Fruit fly (Drosophila melanogaster) whole organism, embryonic: Measurements from ENCODE around the gene CG5568.
A peak's percentile ranks its signal among the peaks of the same experiment; 100 is the strongest.

Experiments used
- C15 ChIP-seq: fragments of 200-800 bp; sonication (Bioruptor generic); IDR thresholded peaks from 3 replicates; pipeline ENCODE4 v1.3.6; 2022; ENCODE audit warnings: missing biosample characterization, missing genetic modification characterization
- CG10147 ChIP-seq: fragments of 200-800 bp; sonication (Bioruptor generic); optimal IDR thresholded peaks from 2 replicates; lab custom pipeline; 2019; ENCODE audit warnings: missing biosample characterization, mild to moderate bottlenecking, missing genetic modification characterization, moderate library complexity
- CG10274 ChIP-seq: fragments of 200-800 bp; sonication (Bioruptor generic); optimal IDR thresholded peaks from 3 replicates; lab custom pipeline; 2017; ENCODE audit warnings: missing biosample characterization, mild to moderate bottlenecking, missing genetic modification characterization
- CG10321 ChIP-seq: fragments of 200-800 bp; sonication (Bioruptor generic); IDR thresholded peaks from 2 replicates; pipeline ENCODE4 v1.3.6; 2022; ENCODE audit warnings: missing biosample characterization, missing genetic modification characterization
- CG10366 ChIP-seq: fragments of 200-800 bp; sonication (Bioruptor generic); IDR thresholded peaks from 2 replicates; pipeline ENCODE4 v1.3.6; 2022; ENCODE audit warnings: missing biosample characterization, missing genetic modification characterization
- CG11093 ChIP-seq: fragments of 200-800 bp; sonication (Bioruptor generic); IDR thresholded peaks from 3 replicates; pipeline ENCODE4 v1.3.6; 2022; ENCODE audit warnings: missing biosample characterization, missing genetic modification characterization
- CG15011 ChIP-seq: fragments of 200-800 bp; sonication (Bioruptor generic); optimal IDR thresholded peaks from 3 replicates; lab custom pipeline; 2018; ENCODE audit warnings: missing biosample characterization, mild to moderate bottlenecking, missing genetic modification characterization
- CG15479 ChIP-seq: fragments of 200-800 bp; sonication (Bioruptor generic); optimal IDR thresholded peaks from 3 replicates; lab custom pipeline; 2019; ENCODE audit warnings: missing biosample characterization, mild to moderate bottlenecking, missing genetic modification characterization, moderate library complexity
- CG17612 ChIP-seq: fragments of 200-800 bp; sonication (Bioruptor generic); IDR thresholded peaks from 2 replicates; pipeline ENCODE4 v1.3.6; 2022; ENCODE audit warnings: missing biosample characterization, missing genetic modification characterization
- CG2678 ChIP-seq: fragments of 200-800 bp; sonication (Bioruptor generic); optimal IDR thresholded peaks from 3 replicates; lab custom pipeline; 2019; ENCODE audit warnings: missing biosample characterization, mild to moderate bottlenecking, missing genetic modification characterization, moderate library complexity
- CG30431 ChIP-seq: fragments of 200-800 bp; sonication (Bioruptor generic); optimal IDR thresholded peaks from 2 replicates; lab custom pipeline; 2017; ENCODE audit warnings: missing biosample characterization, missing genetic modification characterization
- CG31224 ChIP-seq: fragments of 200-800 bp; sonication (Bioruptor generic); IDR thresholded peaks from 2 replicates; pipeline ENCODE4 v1.3.6; 2022; ENCODE audit warnings: missing biosample characterization, missing genetic modification characterization
- CG32772 ChIP-seq: fragments of 200-800 bp; sonication (Bioruptor generic); IDR thresholded peaks from 2 replicates; pipeline ENCODE4 v1.3.6; 2022; ENCODE audit warnings: missing biosample characterization, missing genetic modification characterization
- CG33213 ChIP-seq: fragments of 200-800 bp; sonication (Bioruptor generic); optimal IDR thresholded peaks from 3 replicates; lab custom pipeline; 2016; ENCODE audit warnings: missing biosample characterization, missing genetic modification characterization
- CG6813 ChIP-seq: fragments of 200-800 bp; sonication (Bioruptor generic); optimal IDR thresholded peaks from 2 replicates; lab custom pipeline; 2017; ENCODE audit warnings: missing biosample characterization, missing genetic modification characterization, mild to moderate bottlenecking, moderate library complexity, missing genetic modification reagents
- CG7357 ChIP-seq: fragments of 200-800 bp; sonication (Bioruptor generic); IDR thresholded peaks from 3 replicates; pipeline ENCODE4 v1.3.6; 2022; ENCODE audit warnings: missing biosample characterization, missing genetic modification characterization
- CG7786 ChIP-seq: fragments of 200-800 bp; sonication (Bioruptor generic); optimal IDR thresholded peaks from 2 replicates; lab custom pipeline; 2016; ENCODE audit warnings: missing biosample characterization, missing genetic modification characterization
- CG8388 ChIP-seq: fragments of 200-800 bp; sonication (Bioruptor generic); optimal IDR thresholded peaks from 2 replicates; lab custom pipeline; 2019; ENCODE audit warnings: missing biosample characterization, mild to moderate bottlenecking, missing genetic modification characterization, moderate library complexity
- CG8924 ChIP-seq: fragments of 200-800 bp; optimal IDR thresholded peaks from 3 replicates; lab custom pipeline; 2019; ENCODE audit warnings: missing biosample characterization, mild to moderate bottlenecking, missing genetic modification characterization, moderate library complexity
- CG9215 ChIP-seq: fragments of 200-800 bp; sonication (Bioruptor generic); IDR thresholded peaks from 2 replicates; pipeline ENCODE4 v1.3.6; 2022; ENCODE audit warnings: missing biosample characterization, missing genetic modification characterization
- CG9437 ChIP-seq: fragments of 200-800 bp; sonication (Bioruptor generic); optimal IDR thresholded peaks from 2 replicates; lab custom pipeline; 2018; ENCODE audit warnings: missing biosample characterization, mild to moderate bottlenecking, missing genetic modification characterization
- CTCF ChIP-seq: fragments of 200-800 bp; sonication (Bioruptor generic); optimal IDR thresholded peaks from 2 replicates; lab custom pipeline; 2017; ENCODE audit warnings: missing biosample characterization, mild to moderate bottlenecking, missing genetic modification characterization, moderate library complexity
- CoRest ChIP-seq: fragments of 200-800 bp; sonication (Bioruptor generic); optimal IDR thresholded peaks from 3 replicates; lab custom pipeline; 2018; ENCODE audit warnings: missing biosample characterization, mild to moderate bottlenecking, missing genetic modification characterization, moderate library complexity
- Dfd ChIP-seq, 2 experiments: fragments of >200 bp; optimal IDR thresholded peaks; 2 replicates each; lab custom pipeline; 2017; ENCODE audit warnings: missing biosample characterization in 2 of 2, missing genetic modification characterization in 2 of 2
- Elba2 ChIP-seq: fragments of 200-800 bp; sonication (Bioruptor generic); optimal IDR thresholded peaks from 3 replicates; lab custom pipeline; 2016; ENCODE audit warnings: missing biosample characterization, missing genetic modification characterization
- GATAe ChIP-seq: fragments of 200-800 bp; sonication (Bioruptor generic); conservative IDR thresholded peaks from 2 replicates; pipeline ENCODE4 v1.3.6; 2022; ENCODE audit warnings: missing biosample characterization, missing genetic modification characterization
- HLHmδ ChIP-seq: fragments of 200-800 bp; sonication (Bioruptor generic); optimal IDR thresholded peaks from 2 replicates; lab custom pipeline; 2018; ENCODE audit warnings: missing biosample characterization, mild to moderate bottlenecking, missing genetic modification characterization, moderate library complexity
- Lhr ChIP-seq: fragments of 200-800 bp; sonication (Bioruptor generic); optimal IDR thresholded peaks from 3 replicates; lab custom pipeline; 2017; ENCODE audit warnings: mild to moderate bottlenecking, missing biosample characterization, missing genetic modification reagents, missing genetic modification characterization
- NK7.1 ChIP-seq: fragments of 200-800 bp; sonication (Bioruptor generic); optimal IDR thresholded peaks from 3 replicates; lab custom pipeline; 2016; ENCODE audit warnings: missing biosample characterization, missing genetic modification characterization
- NfI ChIP-seq: fragments of 200-800 bp; sonication (Bioruptor generic); optimal IDR thresholded peaks from 3 replicates; lab custom pipeline; 2018; ENCODE audit warnings: missing biosample characterization, mild to moderate bottlenecking, missing genetic modification characterization, moderate library complexity
- Side ChIP-seq: fragments of 200-800 bp; sonication (Bioruptor generic); optimal IDR thresholded peaks from 2 replicates; lab custom pipeline; 2016; ENCODE audit warnings: missing biosample characterization, missing genetic modification characterization
- Sry-β ChIP-seq: fragments of 200-800 bp; sonication (Bioruptor generic); optimal IDR thresholded peaks from 2 replicates; lab custom pipeline; 2018; ENCODE audit warnings: missing biosample characterization, mild to moderate bottlenecking, missing genetic modification characterization, moderate library complexity
- Usf ChIP-seq: fragments of 200-800 bp; sonication (Bioruptor generic); optimal IDR thresholded peaks from 2 replicates; lab custom pipeline; 2017; ENCODE audit warnings: missing genotype, missing biosample characterization, missing genetic modification characterization
- Vsx1 ChIP-seq: fragments of 200-800 bp; sonication (Bioruptor generic); optimal IDR thresholded peaks from 2 replicates; lab custom pipeline; 2017; ENCODE audit warnings: missing biosample characterization, mild to moderate bottlenecking, missing genetic modification characterization, missing genetic modification reagents
- abd-A ChIP-seq: fragments of 200-800 bp; sonication (Bioruptor generic); optimal IDR thresholded peaks from 3 replicates; lab custom pipeline; 2019; ENCODE audit warnings: missing biosample characterization, mild to moderate bottlenecking, missing genetic modification characterization, moderate library complexity
- bowl ChIP-seq: fragments of 200-800 bp; sonication (Bioruptor generic); IDR thresholded peaks from 2 replicates; pipeline ENCODE4 v1.3.6; 2022; ENCODE audit warnings: missing biosample characterization, missing genetic modification characterization
- caup ChIP-seq: fragments of 200-800 bp; sonication (Bioruptor generic); optimal IDR thresholded peaks from 3 replicates; lab custom pipeline; 2017; ENCODE audit warnings: missing biosample characterization, mild to moderate bottlenecking, missing genetic modification characterization, moderate library complexity; ENCODE audit not compliant: severe bottlenecking
- ci ChIP-seq: fragments of 200-800 bp; sonication (Bioruptor generic); IDR thresholded peaks from 3 replicates; pipeline ENCODE4 v1.3.6; 2022; ENCODE audit warnings: missing biosample characterization, missing genetic modification characterization
- crc ChIP-seq: fragments of 200-800 bp; sonication (Bioruptor generic); optimal IDR thresholded peaks from 2 replicates; lab custom pipeline; 2016; ENCODE audit warnings: missing biosample characterization, missing genetic modification characterization
- dati ChIP-seq: fragments of 200-800 bp; sonication (Bioruptor generic); IDR thresholded peaks from 2 replicates; pipeline ENCODE4 v1.3.6; 2022; ENCODE audit warnings: missing biosample characterization, missing genetic modification characterization
- fru ChIP-seq: fragments of >200 bp; optimal IDR thresholded peaks from 2 replicates; lab custom pipeline; 2017
- gem ChIP-seq: fragments of 200-800 bp; sonication (Bioruptor generic); optimal IDR thresholded peaks from 2 replicates; lab custom pipeline; 2019; ENCODE audit warnings: missing biosample characterization, mild to moderate bottlenecking, missing genetic modification characterization, moderate library complexity
- lilli ChIP-seq: fragments of 200-800 bp; sonication (Bioruptor generic); optimal IDR thresholded peaks from 3 replicates; lab custom pipeline; 2016; ENCODE audit warnings: missing biosample characterization, missing genetic modification characterization
- maf-S ChIP-seq: fragments of 200-800 bp; sonication (Bioruptor generic); optimal IDR thresholded peaks from 2 replicates; lab custom pipeline; 2016; ENCODE audit warnings: missing biosample characterization, missing genetic modification characterization
- row ChIP-seq: fragments of 200-800 bp; sonication (Bioruptor generic); IDR thresholded peaks from 3 replicates; pipeline ENCODE4 v1.3.6; 2022; ENCODE audit warnings: missing biosample characterization, missing genetic modification characterization
- salm ChIP-seq: fragments of 200-800 bp; sonication (Bioruptor generic); optimal IDR thresholded peaks from 2 replicates; lab custom pipeline; 2018; ENCODE audit warnings: missing biosample characterization, mild to moderate bottlenecking, missing genetic modification characterization
- sens-2 ChIP-seq: fragments of 200-800 bp; sonication (Bioruptor generic); IDR thresholded peaks from 2 replicates; pipeline ENCODE4 v1.3.6; 2022; ENCODE audit warnings: missing biosample characterization, missing genetic modification characterization
- slp2 ChIP-seq: fragments of 200-800 bp; sonication (Bioruptor generic); optimal IDR thresholded peaks from 2 replicates; lab custom pipeline; 2016; ENCODE audit warnings: missing biosample characterization, missing genetic modification characterization
- tap ChIP-seq: fragments of 200-800 bp; optimal IDR thresholded peaks from 3 replicates; lab custom pipeline; 2019; ENCODE audit warnings: missing biosample characterization, mild to moderate bottlenecking, missing genetic modification characterization, moderate library complexity
- twi ChIP-seq: fragments of 200-800 bp; optimal IDR thresholded peaks from 2 replicates; lab custom pipeline; 2019; ENCODE audit warnings: missing biosample characterization, mild to moderate bottlenecking, missing genetic modification characterization, moderate library complexity
- zfh1 ChIP-seq: fragments of 200-800 bp; sonication (Bioruptor generic); IDR thresholded peaks from 3 replicates; pipeline ENCODE4 v1.3.6; 2022; ENCODE audit warnings: missing biosample characterization, missing genetic modification characterization

CG5568 gene

dm6 chr3L:5823763-5824445, 47.4 kb upstream of the CG5568 start (continued):
- TF ChIP-seq caup (peak; percentile 79), CG17612 (GFP tag; lab: Robert Waterston, UW) (no peak), CG31224 (GFP tag; lab: Robert Waterston, UW) (0 out of 2 replicates have a peak, but pooled peaks have one; percentile 21), salm (tag; lab: Kevin White, UChicago) (peak; percentile 74), twi (tag; lab: Kevin White, UChicago) (peak; percentile 60), CG10274 (peak; percentile 45), sens-2 (no peak), CG10147 (GFP tag; lab: Kevin White, UChicago) (peak; percentile 73), maf-S (GFP tag; lab: Kevin White, UChicago) (peak; percentile 72), CG2678 (tag; lab: Kevin White, UChicago) (peak; percentile 90), CG10321 (GFP tag; lab: Robert Waterston, UW) (peak; percentile 18; the same call in 1 of the 2 replicates), CG33213 (GFP tag; lab: Kevin White, UChicago) (peak; percentile 91), CTCF (peak; percentile 68), tap (tag; lab: Kevin White, UChicago) (peak; percentile 79), crc (GFP tag; lab: Kevin White, UChicago) (peak; percentile 63), ci (GFP tag; lab: Robert Waterston, UW) (peak; percentile 90), CG10366 (GFP tag; lab: Robert Waterston, UW) (peak; percentile 55), CG6813 (GFP tag; lab: Kevin White, UChicago) (peak; percentile 94), CG11093 (no peak), Vsx1 (peak; percentile 85), gem (tag; lab: Kevin White, UChicago) (peak; percentile 86), lilli (GFP tag; lab: Kevin White, UChicago) (peak; percentile 44), GATAe (GFP tag; lab: Robert Waterston, UW) (no peak), Lhr (GFP tag; lab: Kevin White, UChicago) (peak; percentile 83), bowl (no peak), CG9215 (no peak), abd-A (tag; lab: Kevin White, UChicago) (no peak), CG30431 (GFP tag; lab: Kevin White, UChicago) (peak; percentile 80), C15 (GFP tag; lab: Robert Waterston, UW) (no peak), CG7357 (GFP tag; lab: Robert Waterston, UW) (0 out of 3 replicates have a peak, but pooled peaks have one; percentile 27), dati (peak; percentile 26; the same call in 1 of the 2 replicates), Sry-β (GFP tag; lab: Kevin White, UChicago) (peak; percentile 72), CG15479 (GFP tag; lab: Kevin White, UChicago) (peak; percentile 44), Dfd (GFP tag; optimal IDR thresholded peaks at IDR 0.05; lab: Kevin White, UChicago) (no peak), CG8388 (GFP tag; lab: Kevin White, UChicago) (peak; percentile 56), CG15011 (GFP tag; lab: Kevin White, UChicago) (peak; percentile 78), CG32772 (GFP tag; lab: Robert Waterston, UW) (peak; percentile 17; the same call in 1 of the 2 replicates), slp2 (GFP tag; lab: Kevin White, UChicago) (peak; percentile 71), NK7.1 (no peak), Side (peak; percentile 82), HLHmδ (GFP tag; lab: Kevin White, UChicago) (peak; percentile 88), CoRest (peak; percentile 73), row (GFP tag; lab: Robert Waterston, UW) (peak; percentile 36; the same call in 1 of the 3 replicates), CG8924 (tag; lab: Kevin White, UChicago) (peak; percentile 86), zfh1 (GFP tag; lab: Robert Waterston, UW) (peak; percentile 82), Usf (GFP tag; lab: Kevin White, UChicago) (peak; percentile 66), fru (lab: Kevin White, UChicago) (no peak), NfI (peak; percentile 57), CG7786 (peak; percentile 63), Elba2 (no peak), CG9437 (GFP tag; lab: Kevin White, UChicago) (peak; percentile 90)
